Worm (Caenorhabditis elegans) whole organism, L1 larva: ENCODE measurements around the gene F45E1.5.

ENCODE experiments used
- C04F5.9 ChIP-seq: sonication (generic microtip); optimal IDR thresholded peaks from 2 replicates; lab custom pipeline; 2016; ENCODE audit warnings: missing genetic modification characterization, missing compliant biosample characterization
- C16A3.4 ChIP-seq: fragments of 150-350 bp; optimal IDR thresholded peaks from 2 replicates; lab custom pipeline; 2014; ENCODE audit warnings: missing biosample characterization, missing genetic modification characterization
- C34B4.2 ChIP-seq: sonication (generic microtip); optimal IDR thresholded peaks from 2 replicates; lab custom pipeline; 2017; ENCODE audit warnings: mild to moderate bottlenecking, missing genetic modification characterization, missing compliant biosample characterization
- F16B12.6 ChIP-seq: fragments of 150-350 bp; optimal IDR thresholded peaks from 2 replicates; lab custom pipeline; 2014; ENCODE audit warnings: missing biosample characterization, missing genetic modification characterization
- Y116A8C.19 ChIP-seq: sonication (generic microtip); optimal IDR thresholded peaks from 2 replicates; lab custom pipeline; 2016; ENCODE audit warnings: missing compliant biosample characterization, missing genetic modification characterization, borderline replicate concordance
- aha-1 ChIP-seq: fragments of 150-350 bp; optimal IDR thresholded peaks from 2 replicates; lab custom pipeline; 2014; ENCODE audit warnings: missing biosample characterization, missing genetic modification characterization
- alr-1 ChIP-seq: fragments of 200-800 bp; sonication (Bioruptor generic); optimal IDR thresholded peaks from 2 replicates; lab custom pipeline; 2018; ENCODE audit warnings: borderline replicate concordance, mild to moderate bottlenecking, missing genetic modification characterization, missing compliant biosample characterization
- aly-2 ChIP-seq: fragments of 150-350 bp; optimal IDR thresholded peaks from 2 replicates; lab custom pipeline; 2014; ENCODE audit warnings: missing biosample characterization, missing genetic modification characterization
- ama-1 ChIP-seq: fragments of 150-350 bp; optimal IDR thresholded peaks from 2 replicates; lab custom pipeline; 2014
- blmp-1 ChIP-seq: fragments of 150-350 bp; optimal IDR thresholded peaks from 2 replicates; lab custom pipeline; 2014; ENCODE audit warnings: missing biosample characterization, missing genetic modification characterization
- ceh-88 ChIP-seq: fragments of 200-800 bp; sonication (Bioruptor generic); IDR thresholded peaks from 2 replicates; pipeline ENCODE4 v1.3.6; 2022; ENCODE audit warnings: missing genetic modification characterization, missing compliant biosample characterization
- ceh-90 ChIP-seq: sonication (generic microtip); optimal IDR thresholded peaks from 2 replicates; lab custom pipeline; 2016; ENCODE audit warnings: missing genetic modification characterization, missing compliant biosample characterization
- ces-1 ChIP-seq: fragments of 150-350 bp; optimal IDR thresholded peaks from 2 replicates; lab custom pipeline; 2014; ENCODE audit warnings: missing biosample characterization, missing genetic modification reagents, missing genetic modification characterization
- dpl-1 ChIP-seq, 3 experiments: fragments of 150-350 bp in 2 of 3; sonication (generic microtip) in 1 of 3; optimal IDR thresholded peaks; 2 replicates each; lab custom pipeline; 2014 to 2017; ENCODE audit warnings: missing biosample characterization in 3 of 3, missing genetic modification characterization in 3 of 3, missing genetic modification reagents in 3 of 3
- efl-1 ChIP-seq, 4 experiments: fragments of 150-350 bp; optimal IDR thresholded peaks in 3 of 4; peaks in 1 of 4; 1 replicate in 1 of 4; 2 replicates in 3 of 4; lab custom pipeline; 2014; ENCODE audit warnings: missing biosample characterization in 2 of 4, missing genetic modification characterization in 2 of 4, missing genetic modification reagents in 2 of 4
- egl-13 ChIP-seq: sonication (generic microtip); optimal IDR thresholded peaks from 2 replicates; lab custom pipeline; 2016; ENCODE audit warnings: missing genotype, missing genetic modification reagents, missing genetic modification characterization, missing compliant biosample characterization
- egl-27 ChIP-seq, 2 experiments: fragments of 150-350 bp in 1 of 2; sonication (generic microtip); optimal IDR thresholded peaks; 3 replicates each; lab custom pipeline; 2017 to 2018; ENCODE audit warnings: missing biosample characterization in 2 of 2, missing genetic modification characterization in 2 of 2, missing genetic modification reagents in 2 of 2
- ets-5 ChIP-seq: fragments of 200-800 bp; sonication (Bioruptor generic); IDR thresholded peaks from 2 replicates; pipeline ENCODE4 v1.3.6; 2022; ENCODE audit warnings: missing genetic modification characterization, missing compliant biosample characterization
- grh-1 ChIP-seq: fragments of 200-800 bp; sonication (Bioruptor generic); IDR thresholded peaks from 2 replicates; pipeline ENCODE4 v1.3.6; 2022; ENCODE audit warnings: missing genetic modification reagents, missing genetic modification characterization, missing compliant biosample characterization
- hlh-17 ChIP-seq: fragments of 200-800 bp; sonication (Bioruptor generic); optimal IDR thresholded peaks from 2 replicates; lab custom pipeline; 2018; ENCODE audit warnings: missing genetic modification characterization, mild to moderate bottlenecking, missing compliant biosample characterization, moderate library complexity, borderline replicate concordance
- irx-1 ChIP-seq: sonication (generic microtip); optimal IDR thresholded peaks from 2 replicates; lab custom pipeline; 2016; ENCODE audit warnings: missing genetic modification characterization, missing compliant biosample characterization
- lin-13 ChIP-seq: fragments of 150-350 bp; optimal IDR thresholded peaks from 2 replicates; lab custom pipeline; 2014; ENCODE audit warnings: missing biosample characterization, missing genetic modification reagents, missing genetic modification characterization
- lin-14 ChIP-seq: fragments of 200-800 bp; sonication (Bioruptor generic); optimal IDR thresholded peaks from 2 replicates; lab custom pipeline; 2018; ENCODE audit warnings: mild to moderate bottlenecking, missing genetic modification characterization, moderate library complexity, missing compliant biosample characterization
- lin-15B ChIP-seq: fragments of 150-350 bp; sonication (generic microtip); optimal IDR thresholded peaks from 3 replicates; lab custom pipeline; 2014; ENCODE audit warnings: missing biosample characterization, missing genetic modification characterization
- lin-35 ChIP-seq, 2 experiments: fragments of 150-350 bp; optimal IDR thresholded peaks; 2 replicates each; lab custom pipeline; 2014; ENCODE audit warnings: missing biosample characterization in 2 of 2, missing genetic modification characterization in 2 of 2, missing genetic modification reagents in 2 of 2
- lin-39 ChIP-seq: fragments of 150-350 bp; optimal IDR thresholded peaks from 2 replicates; lab custom pipeline; 2014; ENCODE audit warnings: missing biosample characterization, missing genetic modification reagents, missing genetic modification characterization
- lsy-2 ChIP-seq, 2 experiments: fragments of 150-350 bp; optimal IDR thresholded peaks; 2 replicates each; lab custom pipeline; 2014; ENCODE audit warnings: missing biosample characterization in 2 of 2, missing genetic modification characterization in 2 of 2
- mdl-1 ChIP-seq, 2 experiments: fragments of 150-350 bp; optimal IDR thresholded peaks; 2 replicates each; lab custom pipeline; 2014 to 2017; ENCODE audit warnings: missing biosample characterization in 2 of 2, missing genetic modification characterization in 2 of 2, inconsistent platforms in 1 of 2
- mef-2 ChIP-seq: fragments of 150-350 bp; optimal IDR thresholded peaks from 2 replicates; lab custom pipeline; 2014; ENCODE audit warnings: missing biosample characterization, missing genetic modification characterization
- nhr-28 ChIP-seq: fragments of 150-350 bp; optimal IDR thresholded peaks from 2 replicates; lab custom pipeline; 2014; ENCODE audit warnings: missing biosample characterization, missing genetic modification characterization
- nhr-47 ChIP-seq: sonication (generic microtip); optimal IDR thresholded peaks from 2 replicates; lab custom pipeline; 2016; ENCODE audit warnings: mild to moderate bottlenecking, missing genetic modification characterization, moderate library complexity, missing compliant biosample characterization
- nhr-71 ChIP-seq: sonication (generic microtip); optimal IDR thresholded peaks from 2 replicates; lab custom pipeline; 2016; ENCODE audit warnings: mild to moderate bottlenecking, missing genetic modification characterization, moderate library complexity, missing compliant biosample characterization
- nhr-84 ChIP-seq: sonication (generic microtip); optimal IDR thresholded peaks from 2 replicates; lab custom pipeline; 2017; ENCODE audit warnings: missing biosample characterization, missing genetic modification characterization
- nhr-85 ChIP-seq: sonication (generic microtip); peaks from one replicate; lab custom pipeline; 2016; ENCODE audit warnings: missing genetic modification characterization, inconsistent platforms, missing compliant biosample characterization
- nhr-90 ChIP-seq: sonication (generic microtip); optimal IDR thresholded peaks from 2 replicates; lab custom pipeline; 2016; ENCODE audit warnings: mild to moderate bottlenecking, missing genetic modification characterization, missing compliant biosample characterization; ENCODE audit not compliant: poor library complexity
- pag-3 ChIP-seq: sonication (generic microtip); optimal IDR thresholded peaks from 2 replicates; lab custom pipeline; 2017; ENCODE audit warnings: missing genetic modification characterization, mild to moderate bottlenecking, missing compliant biosample characterization, antibody characterized with exemption, borderline replicate concordance; ENCODE audit not compliant: insufficient read depth
- pax-3 ChIP-seq: fragments of 200-800 bp; sonication (Bioruptor generic); optimal IDR thresholded peaks from 2 replicates; lab custom pipeline; 2018; ENCODE audit warnings: mild to moderate bottlenecking, missing genetic modification characterization, moderate library complexity, missing compliant biosample characterization
- pqm-1 ChIP-seq: sonication (generic microtip); optimal IDR thresholded peaks from 3 replicates; lab custom pipeline; 2017; ENCODE audit warnings: missing biosample characterization, missing genetic modification characterization
- rnt-1 ChIP-seq: sonication (generic microtip); optimal IDR thresholded peaks from 2 replicates; lab custom pipeline; 2016; ENCODE audit warnings: mild to moderate bottlenecking, missing genetic modification characterization, moderate library complexity, missing compliant biosample characterization
- skn-1 ChIP-seq: fragments of 150-350 bp; optimal IDR thresholded peaks from 2 replicates; lab custom pipeline; 2014; ENCODE audit warnings: missing biosample characterization, missing genetic modification characterization
- snpc-4 ChIP-seq: fragments of 150-350 bp; optimal IDR thresholded peaks from 2 replicates; lab custom pipeline; 2014; ENCODE audit warnings: missing biosample characterization, missing genetic modification characterization
- snu-23 ChIP-seq: sonication (generic microtip); optimal IDR thresholded peaks from 2 replicates; lab custom pipeline; 2016; ENCODE audit warnings: missing genetic modification characterization, missing compliant biosample characterization
- sox-4 ChIP-seq: sonication (generic microtip); optimal IDR thresholded peaks from 2 replicates; lab custom pipeline; 2016; ENCODE audit warnings: missing genetic modification characterization, missing compliant biosample characterization
- sptf-1 ChIP-seq: fragments of 150-350 bp; optimal IDR thresholded peaks from 2 replicates; lab custom pipeline; 2014; ENCODE audit warnings: missing biosample characterization, missing genetic modification characterization
- swsn-7 ChIP-seq: sonication (generic microtip); optimal IDR thresholded peaks from 2 replicates; lab custom pipeline; 2016; ENCODE audit warnings: missing genetic modification characterization, missing compliant biosample characterization
- tlp-1 ChIP-seq: fragments of 150-350 bp; optimal IDR thresholded peaks from 2 replicates; lab custom pipeline; 2014; ENCODE audit warnings: missing biosample characterization, missing genetic modification characterization
- unc-30 ChIP-seq: sonication (generic microtip); optimal IDR thresholded peaks from 2 replicates; lab custom pipeline; 2017; ENCODE audit warnings: missing biosample characterization, missing genetic modification characterization
- unc-86 ChIP-seq: sonication (generic microtip); optimal IDR thresholded peaks from 2 replicates; lab custom pipeline; 2016; ENCODE audit warnings: missing genetic modification characterization, missing compliant biosample characterization
- vab-15 ChIP-seq: sonication (generic microtip); optimal IDR thresholded peaks from 2 replicates; lab custom pipeline; 2017; ENCODE audit warnings: missing genotype, mild to moderate bottlenecking, missing genetic modification characterization, missing compliant biosample characterization

Gene F45E1.5

ce11 chrX:8017305-8017704 lies 40.8 kb downstream of the F45E1.5 start (continued):
- TF ChIP-seq aha-1 (no peak), lin-14 (GFP tag; lab: Kevin White, UChicago) (peak; percentile 86), skn-1 (tag; lab: Kevin White, UChicago) (peak; percentile 47), ces-1 (GFP tag; lab: Kevin White, UChicago) (no peak), irx-1 (no peak), mef-2 (tag; lab: Kevin White, UChicago) (no peak), unc-30 (no peak), unc-86 (tag; lab: Kevin White, UChicago) (no peak), sptf-1 (no peak), hlh-17 (GFP tag; lab: Kevin White, UChicago) (no peak), nhr-28 (tag; lab: Kevin White, UChicago) (no peak), ets-5 (GFP tag; lab: Robert Waterston, UW) (no peak), grh-1 (GFP tag; lab: Robert Waterston, UW) (no peak), snpc-4 (tag; lab: Kevin White, UChicago) (no peak), Y116A8C.19 (tag; lab: Kevin White, UChicago) (no peak), pax-3 (tag; lab: Kevin White, UChicago) (peak; percentile 0), F16B12.6 (tag; lab: Kevin White, UChicago) (no peak), aly-2 (tag; lab: Kevin White, UChicago) (no peak), C16A3.4 (tag; lab: Kevin White, UChicago) (no peak), C34B4.2 (tag; lab: Kevin White, UChicago) (no peak), pag-3 (tag; lab: Kevin White, UChicago) (no peak), lsy-2 (tag; optimal IDR thresholded peaks at IDR 0.05; lab: Kevin White, UChicago) (peak in 1 of 2 experiments; percentile 45), vab-15 (tag; lab: Kevin White, UChicago) (no peak), ceh-88 (GFP tag; lab: Robert Waterston, UW) (peak; percentile 56), rnt-1 (tag; lab: Kevin White, UChicago) (peak; percentile 62), dpl-1 (GFP tag; optimal IDR thresholded peaks at IDR 0.05; lab: Kevin White, UChicago) (no peak), swsn-7 (peak; percentile 0), nhr-84 (tag; lab: Kevin White, UChicago) (no peak), lin-13 (no peak), pqm-1 (tag; lab: Kevin White, UChicago) (no peak), tlp-1 (tag; lab: Kevin White, UChicago) (no peak)

ce11 chrX:8017759-8018158 lies 41.3 kb downstream of the F45E1.5 start, which contains the start of gene C34D10.5:
C34D10.5 (plus strand) TSS chrX:8018027.
- TF ChIP-seq C04F5.9 (tag; lab: Kevin White, UChicago) (no peak), nhr-85 (tag; lab: Kevin White, UChicago) (peak; percentile 52), nhr-71 (tag; lab: Kevin White, UChicago) (peak; percentile 1), ceh-90 (tag; lab: Kevin White, UChicago) (no peak), aha-1 (no peak), efl-1 (optimal IDR thresholded peaks at IDR 0.05; lab: Kevin White, UChicago) (no peak), efl-1 (GFP tag; optimal IDR thresholded peaks at IDR 0.05 in 1 of 2; lab: Kevin White, UChicago) (no peak), rnt-1 (tag; lab: Kevin White, UChicago) (peak; percentile 13)

- TF ChIP-seq alr-1 (no peak), lin-35 (GFP tag; optimal IDR thresholded peaks at IDR 0.05; lab: Kevin White, UChicago) (peak in 1 of 2 experiments; percentile 62), nhr-71 (tag; lab: Kevin White, UChicago) (peak; percentile 65), nhr-84 (tag; lab: Kevin White, UChicago) (no peak), egl-13 (tag; lab: Kevin White, UChicago) (no peak), grh-1 (GFP tag; lab: Robert Waterston, UW) (no peak), dpl-1 (GFP tag; optimal IDR thresholded peaks at IDR 0.05; lab: Kevin White, UChicago) (peak in 1 of 3 experiments; percentile 16), C16A3.4 (tag; lab: Kevin White, UChicago) (peak; percentile 47), egl-27 (tag; optimal IDR thresholded peaks at IDR 0.05; lab: Kevin White, UChicago) (no peak), nhr-90 (tag; lab: Kevin White, UChicago) (peak; percentile 20), ama-1 (lab: Kevin White, UChicago) (peak; percentile 10), lin-14 (GFP tag; lab: Kevin White, UChicago) (peak; percentile 85), lin-15B (tag; lab: Kevin White, UChicago) (no peak), nhr-47 (tag; lab: Kevin White, UChicago) (peak; percentile 9), snu-23 (GFP tag; lab: Kevin White, UChicago) (peak; percentile 64), tlp-1 (tag; lab: Kevin White, UChicago) (no peak), blmp-1 (tag; lab: Kevin White, UChicago) (peak; percentile 2), skn-1 (tag; lab: Kevin White, UChicago) (no peak), lin-39 (no peak), sox-4 (tag; lab: Kevin White, UChicago) (no peak), mdl-1 (tag; optimal IDR thresholded peaks at IDR 0.05; lab: Kevin White, UChicago) (peak in 1 of 2 experiments; percentile 74)
These were observed 41.9 kb downstream of the F45E1.5 start for ce11 chrX:8018441-8018840.
